Worm (Caenorhabditis elegans) whole organism, late embryonic: ENCODE results near the gene T07D4.5.

ENCODE experiments used
- ceh-31 ChIP-seq: sonication (generic microtip); optimal IDR thresholded peaks from 2 replicates; lab custom pipeline; 2016; ENCODE audit warnings: missing genetic modification characterization, missing compliant biosample characterization
- nhr-11 ChIP-seq: fragments of 150-350 bp; optimal IDR thresholded peaks from 2 replicates; lab custom pipeline; 2014; ENCODE audit warnings: missing biosample characterization, missing genetic modification characterization
- odd-2 ChIP-seq: sonication (generic microtip); optimal IDR thresholded peaks from 2 replicates; lab custom pipeline; 2017; ENCODE audit warnings: antibody characterized with exemption, mild to moderate bottlenecking, missing genetic modification characterization, missing compliant biosample characterization
- sox-4 ChIP-seq: sonication (generic microtip); optimal IDR thresholded peaks from 2 replicates; lab custom pipeline; 2017; ENCODE audit warnings: mild to moderate bottlenecking, missing genetic modification characterization, inconsistent platforms, missing compliant biosample characterization
- unc-55 ChIP-seq: sonication (generic microtip); optimal IDR thresholded peaks from 2 replicates; lab custom pipeline; 2017; ENCODE audit warnings: missing biosample characterization, missing genetic modification reagents, missing genetic modification characterization

- TF ChIP-seq ceh-31 (tag; lab: Kevin White, UChicago) (no peak), nhr-11 (tag; lab: Kevin White, UChicago) (no peak), unc-55 (GFP tag; lab: Kevin White, UChicago) (no peak), sox-4 (tag; lab: Kevin White, UChicago) (no peak), odd-2 (no peak)
Measured at ce11 chrII:8917339-8917738, 33.2 kb upstream of the T07D4.5 start.
